Fruit fly (Drosophila melanogaster) whole organism, pupa: ENCODE results near the gene fru.

ENCODE experiments used
- CG14655 ChIP-seq: fragments of 200-800 bp; sonication (Bioruptor generic); optimal IDR thresholded peaks from 3 replicates; lab custom pipeline; 2017; ENCODE audit warnings: mild to moderate bottlenecking, missing biosample characterization, missing genetic modification reagents, missing genetic modification characterization
- CG15710 ChIP-seq: fragments of 200-800 bp; sonication (Bioruptor generic); optimal IDR thresholded peaks from 2 replicates; lab custom pipeline; 2018; ENCODE audit warnings: missing biosample characterization, mild to moderate bottlenecking, missing genetic modification characterization, moderate library complexity
- CG4496 ChIP-seq: fragments of 200-800 bp; sonication (Bioruptor generic); IDR thresholded peaks from 3 replicates; pipeline ENCODE4 v1.3.6; 2022; ENCODE audit warnings: missing biosample characterization, missing genetic modification characterization
- CG8159 ChIP-seq: fragments of 200-800 bp; sonication (Bioruptor generic); optimal IDR thresholded peaks from 3 replicates; lab custom pipeline; 2018; ENCODE audit warnings: missing biosample characterization, mild to moderate bottlenecking, missing genetic modification characterization, moderate library complexity
- CG8301 ChIP-seq: fragments of 200-800 bp; sonication (Bioruptor generic); optimal IDR thresholded peaks from 2 replicates; lab custom pipeline; 2018; ENCODE audit warnings: missing biosample characterization, mild to moderate bottlenecking, missing genetic modification characterization
- CG9948 ChIP-seq: fragments of 200-800 bp; sonication (Bioruptor generic); optimal IDR thresholded peaks from 2 replicates; lab custom pipeline; 2018; ENCODE audit warnings: missing biosample characterization, mild to moderate bottlenecking, missing genetic modification characterization, moderate library complexity
- EcR ChIP-seq: fragments of 200-800 bp; sonication (Bioruptor generic); optimal IDR thresholded peaks from 3 replicates; lab custom pipeline; 2019; ENCODE audit warnings: missing biosample characterization, missing genetic modification characterization, mild to moderate bottlenecking, moderate library complexity, missing genetic modification reagents
- Snoo ChIP-seq: fragments of 200-800 bp; sonication (Bioruptor generic); optimal IDR thresholded peaks from 3 replicates; lab custom pipeline; 2017; ENCODE audit warnings: missing biosample characterization, mild to moderate bottlenecking, missing genetic modification characterization, inconsistent platforms

dm6 chr3R:18583881-18584545 is 38.6 kb upstream of the fru start:
- peak; percentile 85 for TF ChIP-seq EcR (GFP tag; lab: Kevin White, UChicago)
- peak; percentile 92 for TF ChIP-seq CG9948 (tag; lab: Kevin White, UChicago)
- peak; percentile 94 for TF ChIP-seq CG14655
- peak; percentile 63 for TF ChIP-seq Snoo
- peak; percentile 92 for TF ChIP-seq CG8301 (tag; lab: Kevin White, UChicago)
- peak; percentile 92 for TF ChIP-seq CG8159 (tag; lab: Kevin White, UChicago)
- TF ChIP-seq CG4496 (GFP tag; lab: Robert Waterston, UW) = peak; percentile 93
- TF ChIP-seq CG15710 = peak; percentile 89
